Worm (Caenorhabditis elegans) whole organism, L3 larva: ENCODE measurements around the gene ceh-86.

Source experiments
- daf-12 ChIP-seq: fragments of 150-350 bp; optimal IDR thresholded peaks from 2 replicates; lab custom pipeline; 2014; ENCODE audit warnings: missing biosample characterization, missing genetic modification reagents, missing genetic modification characterization
- elt-3 ChIP-seq, 3 experiments: fragments of 150-350 bp in 1 of 3; sonication (generic microtip) in 2 of 3; optimal IDR thresholded peaks; 2 replicates in 2 of 3; 4 replicates in 1 of 3; lab custom pipeline; 2014 to 2017; ENCODE audit warnings: missing biosample characterization in 3 of 3, missing genetic modification characterization in 3 of 3
- fkh-10 ChIP-seq: sonication (generic microtip); optimal IDR thresholded peaks from 2 replicates; lab custom pipeline; 2017; ENCODE audit warnings: missing biosample characterization, missing genetic modification reagents, missing genetic modification characterization
- nhr-12 ChIP-seq: fragments of 150-350 bp; optimal IDR thresholded peaks from 2 replicates; lab custom pipeline; 2014; ENCODE audit warnings: missing biosample characterization, missing genetic modification characterization
- nhr-237 ChIP-seq: fragments of 150-350 bp; optimal IDR thresholded peaks from 2 replicates; lab custom pipeline; 2014; ENCODE audit warnings: missing biosample characterization, missing genetic modification characterization
- nhr-76 ChIP-seq: fragments of 150-350 bp; sonication (generic microtip); optimal IDR thresholded peaks from 5 replicates; lab custom pipeline; 2014; ENCODE audit warnings: missing biosample characterization, missing genetic modification characterization
- nhr-77 ChIP-seq: fragments of 150-350 bp; optimal IDR thresholded peaks from 2 replicates; lab custom pipeline; 2014; ENCODE audit warnings: missing biosample characterization, missing genetic modification characterization
- pha-4 ChIP-seq: fragments of 150-350 bp; optimal IDR thresholded peaks from 2 replicates; lab custom pipeline; 2014; ENCODE audit warnings: missing biosample characterization, missing genetic modification reagents, missing genetic modification characterization
- snpc-4 ChIP-seq: fragments of 150-350 bp; optimal IDR thresholded peaks from 2 replicates; lab custom pipeline; 2014; ENCODE audit warnings: missing biosample characterization, missing genetic modification characterization
- zag-1 ChIP-seq: fragments of 150-350 bp; optimal IDR thresholded peaks from 2 replicates; lab custom pipeline; 2014; ENCODE audit warnings: missing biosample characterization, missing genetic modification characterization

DNA sequence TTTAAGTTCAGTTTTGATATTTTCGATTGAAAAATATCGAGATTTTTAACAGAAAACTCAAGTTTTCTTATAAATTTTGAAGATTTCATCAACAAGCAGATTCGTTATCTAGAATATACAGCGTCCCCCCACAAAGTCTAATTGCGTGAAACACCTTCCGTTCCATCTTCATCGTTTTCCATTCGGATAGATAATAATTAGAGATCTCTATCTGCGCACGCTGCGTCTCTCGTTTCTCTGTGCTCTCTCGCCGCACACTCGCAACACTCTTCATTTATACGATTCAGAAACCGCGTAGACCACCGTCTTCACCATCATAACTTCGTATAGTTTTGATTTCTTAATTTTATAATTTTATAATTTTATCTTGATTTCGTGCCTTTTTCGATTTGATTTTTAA lies 4.9 kb upstream of the ceh-86 start:
- no peak for TF ChIP-seq nhr-76 (tag; lab: Kevin White, UChicago)
- no peak for TF ChIP-seq nhr-12 (tag; lab: Kevin White, UChicago)
- TF ChIP-seq pha-4 (tag; lab: Kevin White, UChicago) = no peak
- no peak for TF ChIP-seq fkh-10 (GFP tag; lab: Kevin White, UChicago)
- TF ChIP-seq nhr-237 = no peak
- no peak for TF ChIP-seq zag-1 (tag; lab: Kevin White, UChicago)
- no peak for TF ChIP-seq daf-12 (tag; lab: Kevin White, UChicago)
- no peak for TF ChIP-seq elt-3 (tag; optimal IDR thresholded peaks at IDR 0.05; lab: Kevin White, UChicago)
- TF ChIP-seq nhr-77 (tag; lab: Kevin White, UChicago) = no peak
- no peak for TF ChIP-seq snpc-4 (tag; lab: Kevin White, UChicago)
